Fruit fly (Drosophila melanogaster): ENCODE data around the gene Wdr92.

Gene Wdr92

dm6 chr3L:17958231-17958976 is 50.5 kb downstream of the Wdr92 start:
- TF ChIP-seq CG8159 (tag; optimal IDR thresholded peaks at IDR 0.05) (no peak), D1 (tag; optimal IDR thresholded peaks at IDR 0.05) (no peak), CG10348 (GFP tag; IDR thresholded peaks at IDR 0.05) (no peak)

dm6 chr3L:17958977-17959279 is 51.0 kb downstream of the Wdr92 start:
- TF ChIP-seq Pif1B (GFP tag; optimal IDR thresholded peaks at IDR 0.05) (no peak), CG8301 (tag; optimal IDR thresholded peaks at IDR 0.05) (no peak), Snoo (tag; optimal IDR thresholded peaks at IDR 0.05) (no peak), CG4496 (GFP tag; IDR thresholded peaks at IDR 0.05) (no peak), fd96Ca (GFP tag; IDR thresholded peaks at IDR 0.05) (no peak), CG17806 (tag; optimal IDR thresholded peaks at IDR 0.05) (no peak), CG32121 (GFP tag; IDR thresholded peaks at IDR 0.05) (no peak), gl (tag; optimal IDR thresholded peaks at IDR 0.05) (no peak), CG12605 (GFP tag; IDR thresholded peaks at IDR 0.05) (no peak), CG13204 (GFP tag; optimal IDR thresholded peaks at IDR 0.05) (no peak), rn (GFP tag; IDR thresholded peaks at IDR 0.05) (no peak), Pif1A (GFP tag; optimal IDR thresholded peaks at IDR 0.05) (no peak), CG9948 (tag; optimal IDR thresholded peaks at IDR 0.05) (no peak), CG8159 (tag; optimal IDR thresholded peaks at IDR 0.05) (no peak), CG14655 (GFP tag; optimal IDR thresholded peaks at IDR 0.05) (no peak), EcR (GFP tag; optimal IDR thresholded peaks at IDR 0.05) (no peak), CG34367 (tag; optimal IDR thresholded peaks at IDR 0.05) (no peak), CG10348 (GFP tag; IDR thresholded peaks at IDR 0.05) (no peak), D1 (tag; optimal IDR thresholded peaks at IDR 0.05) (no peak), Ets98B (GFP tag; IDR thresholded peaks at IDR 0.05) (no peak)
